Worm (Caenorhabditis elegans) whole organism, late embryonic: Measurements from ENCODE around the gene ift-74.

Experiments used
- C38D4.7 ChIP-seq: fragments of 200-800 bp; sonication (Bioruptor generic); optimal IDR thresholded peaks from 2 replicates; lab custom pipeline; 2018; ENCODE audit warnings: mild to moderate bottlenecking, missing genetic modification characterization, moderate library complexity, missing compliant biosample characterization
- ahr-1 ChIP-seq: sonication (generic microtip); optimal IDR thresholded peaks from 2 replicates; lab custom pipeline; 2016; ENCODE audit warnings: missing genetic modification characterization, missing compliant biosample characterization
- lin-11 ChIP-seq: fragments of 200-800 bp; sonication (Bioruptor generic); optimal IDR thresholded peaks from 2 replicates; lab custom pipeline; 2018; ENCODE audit warnings: mild to moderate bottlenecking, missing genetic modification characterization, missing compliant biosample characterization

- no peak for TF ChIP-seq ahr-1 (tag; lab: Kevin White, UChicago)
- TF ChIP-seq lin-11 (tag; lab: Kevin White, UChicago) = no peak
- TF ChIP-seq C38D4.7 (GFP tag; lab: Kevin White, UChicago) = no peak
Measured at ce11 chrII:6646903-6647302, 32.9 kb upstream of the ift-74 start.
